Worm (Caenorhabditis elegans): Measurements from ENCODE around the gene gst-44.

The gst-44 gene

ce11 chrV:16401519-16401918, 10.8 kb downstream of the gst-44 start, which contains the start of gene F13A7.14 (continued):
- TF ChIP-seq nfya-1 (tag; optimal IDR thresholded peaks at IDR 0.05; ENCODE audit: insufficient read depth) (peak; percentile 83), pha-4 (tag; optimal IDR thresholded peaks at IDR 0.05) (peak; percentile 73), skn-1 (tag; optimal IDR thresholded peaks at IDR 0.05) (peak; percentile 29), nhr-11 (tag; optimal IDR thresholded peaks at IDR 0.05) (no peak), unc-62 (GFP tag; optimal IDR thresholded peaks at IDR 0.05) (no peak), egl-27 (tag; optimal IDR thresholded peaks at IDR 0.05) (no peak), nhr-23 (tag; optimal IDR thresholded peaks at IDR 0.05) (peak; percentile 81), tbx-2 (tag; optimal IDR thresholded peaks at IDR 0.05) (no peak), egl-5 (tag; optimal IDR thresholded peaks at IDR 0.05) (no peak), hmg-11 (tag; optimal IDR thresholded peaks at IDR 0.05) (peak; percentile 63), nhr-67 (tag; optimal IDR thresholded peaks at IDR 0.05) (no peak), pqm-1 (tag; optimal IDR thresholded peaks at IDR 0.05) (peak; percentile 26), sea-2 (GFP tag; optimal IDR thresholded peaks at IDR 0.05) (no peak), lsy-12 (tag; optimal IDR thresholded peaks at IDR 0.05) (peak; percentile 73), nhr-237 (tag; optimal IDR thresholded peaks at IDR 0.05) (no peak)

- no peak for TF ChIP-seq ceh-16 (tag; optimal IDR thresholded peaks at IDR 0.05)
- no peak for TF ChIP-seq ceh-82 (tag; optimal IDR thresholded peaks at IDR 0.05)
- no peak for TF ChIP-seq ztf-4 (tag; optimal IDR thresholded peaks at IDR 0.05)
- TF ChIP-seq nhr-12 (tag; optimal IDR thresholded peaks at IDR 0.05) = no peak
- TF ChIP-seq unc-39 (tag; optimal IDR thresholded peaks at IDR 0.05) = no peak
- TF ChIP-seq fkh-2 (tag; optimal IDR thresholded peaks at IDR 0.05) = no peak
- no peak for TF ChIP-seq ZK546.5 (tag; optimal IDR thresholded peaks at IDR 0.05)
- TF ChIP-seq elt-2 (tag; optimal IDR thresholded peaks at IDR 0.05) = no peak
- no peak for TF ChIP-seq mdl-1 (tag; optimal IDR thresholded peaks at IDR 0.05)
- no peak for TF ChIP-seq jun-1 (tag; optimal IDR thresholded peaks at IDR 0.05)
- no peak for TF ChIP-seq nhr-76 (tag; optimal IDR thresholded peaks at IDR 0.05)
- no peak for TF ChIP-seq fkh-10 (GFP tag; optimal IDR thresholded peaks at IDR 0.05)
- TF ChIP-seq hmg-11 (tag; optimal IDR thresholded peaks at IDR 0.05) = no peak
- no peak for TF ChIP-seq lin-39 (tag; optimal IDR thresholded peaks at IDR 0.05)
- no peak for TF ChIP-seq aly-2 (tag; optimal IDR thresholded peaks at IDR 0.05)
- TF ChIP-seq fos-1 (tag; optimal IDR thresholded peaks at IDR 0.05) = no peak
- TF ChIP-seq sea-2 (GFP tag; optimal IDR thresholded peaks at IDR 0.05) = no peak
- no peak for TF ChIP-seq daf-12 (tag; optimal IDR thresholded peaks at IDR 0.05)
Observed at ce11 chrV:16403974-16404373, 13.3 kb downstream of the gst-44 start, which contains the start of gene syp-1. Gene syp-1 (plus strand): TSS chrV:16404274.

ce11 chrV:16405366-16405765, 14.7 kb downstream of the gst-44 start:
- TF ChIP-seq nhr-28 (tag; optimal IDR thresholded peaks at IDR 0.05) = no peak
- TF ChIP-seq unc-62 (GFP tag; optimal IDR thresholded peaks at IDR 0.05) = no peak
- no peak for TF ChIP-seq ceh-9 (tag; optimal IDR thresholded peaks at IDR 0.05)
- no peak for TF ChIP-seq elt-1 (tag; optimal IDR thresholded peaks at IDR 0.05)
- no peak for TF ChIP-seq ZK546.5 (tag; optimal IDR thresholded peaks at IDR 0.05)
- no peak for TF ChIP-seq jun-1 (tag; optimal IDR thresholded peaks at IDR 0.05)
- no peak for TF ChIP-seq nhr-77 (tag; optimal IDR thresholded peaks at IDR 0.05)
- TF ChIP-seq nhr-25 (tag; optimal IDR thresholded peaks at IDR 0.05) = no peak
- TF ChIP-seq tbx-2 (tag; optimal IDR thresholded peaks at IDR 0.05) = no peak
- TF ChIP-seq ztf-4 (tag; optimal IDR thresholded peaks at IDR 0.05) = no peak
- no peak for TF ChIP-seq nhr-23 (tag; optimal IDR thresholded peaks at IDR 0.05)
- TF ChIP-seq R02D3.7 (tag; optimal IDR thresholded peaks at IDR 0.05) = no peak
- TF ChIP-seq fkh-10 (GFP tag; optimal IDR thresholded peaks at IDR 0.05) = no peak

- TF ChIP-seq ceh-82 (tag; optimal IDR thresholded peaks at IDR 0.05) (no peak), elt-1 (tag; optimal IDR thresholded peaks at IDR 0.05) (no peak), ceh-16 (tag; optimal IDR thresholded peaks at IDR 0.05) (no peak), unc-39 (tag; optimal IDR thresholded peaks at IDR 0.05) (no peak), fos-1 (tag; optimal IDR thresholded peaks at IDR 0.05) (no peak), nhr-11 (tag; optimal IDR thresholded peaks at IDR 0.05) (no peak), ceh-9 (tag; optimal IDR thresholded peaks at IDR 0.05) (no peak), mml-1 (tag; optimal IDR thresholded peaks at IDR 0.05) (no peak), aly-2 (tag; optimal IDR thresholded peaks at IDR 0.05) (no peak), unc-62 (GFP tag; optimal IDR thresholded peaks at IDR 0.05) (no peak), pqm-1 (tag; optimal IDR thresholded peaks at IDR 0.05) (no peak), elt-3 (tag; optimal IDR thresholded peaks at IDR 0.05) (no peak), snpc-4 (tag; optimal IDR thresholded peaks at IDR 0.05) (no peak)
Observed at ce11 chrV:16406357-16406756, 15.7 kb downstream of the gst-44 start.
